Worm (Caenorhabditis elegans): ENCODE results near the gene ced-10.
A peak's percentile ranks its signal among the peaks of the same experiment; 100 is the strongest.

DNA sequence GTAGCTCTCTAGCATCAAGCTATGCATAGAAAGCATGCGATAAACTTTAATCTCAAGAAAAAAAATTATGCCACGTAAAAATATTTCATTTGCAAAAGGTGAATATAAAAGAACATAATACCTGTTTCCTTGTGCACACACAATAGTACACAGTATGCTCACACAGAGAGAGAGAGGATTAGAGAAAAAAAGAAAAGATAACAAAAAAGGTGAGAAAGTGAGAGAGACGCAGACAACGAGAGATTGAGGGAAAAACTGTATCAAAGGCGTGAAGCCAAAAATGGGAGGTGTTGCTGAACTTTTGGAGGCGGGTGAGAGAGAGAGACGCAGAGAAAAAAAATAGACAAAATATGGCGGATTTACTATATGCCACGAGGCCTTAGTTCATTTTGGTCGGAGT lies 39.0 kb upstream of the ced-10 start:
- TF ChIP-seq tra-1 (GFP tag; IDR thresholded peaks at IDR 0.05): no peak
- TF ChIP-seq mep-1 (tag; optimal IDR thresholded peaks at IDR 0.05): peak; percentile 50
- TF ChIP-seq dmd-6 (GFP tag; IDR thresholded peaks at IDR 0.05): peak; percentile 25; the same call in 1 of the 2 replicates
- TF ChIP-seq lin-15B (tag; optimal IDR thresholded peaks at IDR 0.05): no peak
- TF ChIP-seq fos-1 (tag; optimal IDR thresholded peaks at IDR 0.05): no peak
- TF ChIP-seq daf-19 (GFP tag; conservative IDR thresholded peaks at IDR 0.05): no peak
- TF ChIP-seq nhr-28 (tag; optimal IDR thresholded peaks at IDR 0.05): peak; percentile 73
- no peak for TF ChIP-seq ceh-82 (tag; optimal IDR thresholded peaks at IDR 0.05)
- no peak for TF ChIP-seq sdz-12 (GFP tag; optimal IDR thresholded peaks at IDR 0.05)
